Worm (Caenorhabditis elegans) whole organism, L4/young adult: ENCODE data around the gene Y57E12AL.1.

ENCODE experiments used
- dao-5 ChIP-seq: sonication (generic microtip); optimal IDR thresholded peaks from 2 replicates; lab custom pipeline; 2016; ENCODE audit warnings: missing genotype, missing genetic modification characterization, moderate library complexity, missing compliant biosample characterization
- him-1 ChIP-seq: sonication (generic microtip); optimal IDR thresholded peaks from 2 replicates; lab custom pipeline; 2016; ENCODE audit warnings: missing genotype, missing genetic modification reagents, missing genetic modification characterization, missing compliant biosample characterization

DNA sequence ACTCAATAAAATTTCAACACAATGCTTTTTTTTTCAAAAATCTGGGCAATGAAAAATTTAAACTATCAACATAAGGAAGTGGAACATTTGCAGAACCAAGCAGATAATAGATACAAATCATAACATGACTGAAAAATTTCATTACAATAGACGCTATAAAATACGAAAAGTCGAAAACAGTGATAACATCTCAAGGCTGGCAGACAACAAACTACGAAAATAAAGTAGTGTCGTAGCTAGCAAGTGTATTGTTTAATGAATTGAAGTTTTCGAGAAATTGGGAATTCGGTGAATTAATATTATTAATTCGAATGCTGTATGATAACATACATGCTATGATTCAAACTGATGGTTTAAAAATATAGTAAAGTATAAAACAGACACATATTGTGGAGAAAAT is 36.5 kb downstream of the Y57E12AL.1 start:
- TF ChIP-seq him-1 (tag; lab: Kevin White, UChicago) (no peak), dao-5 (tag; lab: Kevin White, UChicago) (no peak)
